Fruit fly (Drosophila melanogaster) Kc167 (cell line): Measurements from ENCODE around the gene Golgin84.

Experiments
- Myc ChIP-seq: fragments of >200 bp; optimal IDR thresholded peaks from 2 replicates; lab custom pipeline; 2017; ENCODE audit warnings: missing external identifiers
- Sin3A ChIP-seq: fragments of >200 bp; optimal IDR thresholded peaks from 2 replicates; lab custom pipeline; 2018; ENCODE audit warnings: missing external identifiers
- h ChIP-seq: fragments of >200 bp; optimal IDR thresholded peaks from 3 replicates; lab custom pipeline; 2018; ENCODE audit warnings: missing external identifiers
- insv ChIP-seq: fragments of >200 bp; optimal IDR thresholded peaks from 3 replicates; lab custom pipeline; 2018; ENCODE audit warnings: missing external identifiers
- psq ChIP-seq: fragments of >200 bp; optimal IDR thresholded peaks from 2 replicates; lab custom pipeline; 2017; ENCODE audit warnings: missing external identifiers
- ttk ChIP-seq: sonication (Bioruptor generic); optimal IDR thresholded peaks from 2 replicates; lab custom pipeline; 2017; ENCODE audit warnings: missing external identifiers

Golgin84 gene

dm6 chr3R:24318217-24319082 lies 39.3 kb downstream of the Golgin84 start, which contains the start of the genes Nab2 and BRWD3:
TSS of gene Nab2 (minus strand) at chr3R:24318419.
TSS of gene BRWD3 (plus strand) at chr3R:24319000.
- no peak for TF ChIP-seq ttk
- no peak for TF ChIP-seq Myc (lab: Kevin White, UChicago)
- TF ChIP-seq Sin3A = no peak
- TF ChIP-seq h (lab: Kevin White, UChicago) = no peak
- TF ChIP-seq psq (lab: Kevin White, UChicago) = no peak
- no peak for TF ChIP-seq insv (lab: Kevin White, UChicago)
